Fruit fly (Drosophila melanogaster) whole organism, embryonic: ENCODE measurements around the gene Mob3.

Experiments used
- CG10267 ChIP-seq: fragments of 200-800 bp; sonication (Bioruptor generic); optimal IDR thresholded peaks from 2 replicates; lab custom pipeline; 2018; ENCODE audit warnings: missing biosample characterization, mild to moderate bottlenecking, missing genetic modification characterization, moderate library complexity
- CG11695 ChIP-seq: fragments of 200-800 bp; sonication (Bioruptor generic); IDR thresholded peaks from 3 replicates; pipeline ENCODE4 v1.3.6; 2022; ENCODE audit warnings: missing biosample characterization, missing genetic modification characterization
- CG12659 ChIP-seq: fragments of 200-800 bp; sonication (Bioruptor generic); optimal IDR thresholded peaks from 3 replicates; lab custom pipeline; 2017; ENCODE audit warnings: mild to moderate bottlenecking, missing biosample characterization, missing genetic modification reagents, missing genetic modification characterization
- CG13123 ChIP-seq: fragments of 200-800 bp; sonication (Bioruptor generic); optimal IDR thresholded peaks from 2 replicates; lab custom pipeline; 2016; ENCODE audit warnings: missing biosample characterization, missing genetic modification characterization
- CG17186 ChIP-seq: fragments of 200-800 bp; sonication (Bioruptor generic); optimal IDR thresholded peaks from 3 replicates; lab custom pipeline; 2017; ENCODE audit warnings: missing biosample characterization, missing genetic modification reagents, missing genetic modification characterization
- CG17361 ChIP-seq: fragments of 200-800 bp; sonication (Bioruptor generic); IDR thresholded peaks from 3 replicates; pipeline ENCODE4 v1.3.6; 2022; ENCODE audit warnings: missing biosample characterization, missing genetic modification characterization
- CG18011 ChIP-seq: fragments of 200-800 bp; sonication (Bioruptor generic); optimal IDR thresholded peaks from 2 replicates; lab custom pipeline; 2017; ENCODE audit warnings: missing biosample characterization, missing genetic modification characterization, mild to moderate bottlenecking, moderate library complexity, missing genotype
- CG18599 ChIP-seq: fragments of 200-800 bp; sonication (Bioruptor generic); optimal IDR thresholded peaks from 3 replicates; lab custom pipeline; 2017; ENCODE audit warnings: missing biosample characterization, missing genetic modification characterization, mild to moderate bottlenecking, moderate library complexity, missing genetic modification reagents
- CG2129 ChIP-seq: fragments of 200-800 bp; sonication (Bioruptor generic); IDR thresholded peaks from 2 replicates; pipeline ENCODE4 v1.3.6; 2022; ENCODE audit warnings: missing biosample characterization, missing genetic modification characterization; ENCODE audit not compliant: partially characterized antibody
- CG33213 ChIP-seq: fragments of 200-800 bp; sonication (Bioruptor generic); optimal IDR thresholded peaks from 3 replicates; lab custom pipeline; 2016; ENCODE audit warnings: missing biosample characterization, missing genetic modification characterization
- CG34376 ChIP-seq: fragments of 200-800 bp; sonication (Bioruptor generic); optimal IDR thresholded peaks from 2 replicates; lab custom pipeline; 2018; ENCODE audit warnings: missing biosample characterization, mild to moderate bottlenecking, missing genetic modification characterization
- CG3726 ChIP-seq: fragments of 200-800 bp; sonication (Bioruptor generic); IDR thresholded peaks from 3 replicates; pipeline ENCODE4, ENCODE4 v1.3.6; 2022; ENCODE audit warnings: missing biosample characterization, missing genetic modification characterization
- CG4820 ChIP-seq: fragments of 200-800 bp; sonication (Bioruptor generic); optimal IDR thresholded peaks from 3 replicates; lab custom pipeline; 2016; ENCODE audit warnings: missing biosample characterization, missing genetic modification characterization
- CG8089 ChIP-seq: fragments of 200-800 bp; sonication (Bioruptor generic); optimal IDR thresholded peaks from 3 replicates; lab custom pipeline; 2016; ENCODE audit warnings: missing biosample characterization, missing genetic modification characterization
- CG8765 ChIP-seq: fragments of 200-800 bp; sonication (Bioruptor generic); IDR thresholded peaks from 2 replicates; pipeline ENCODE4 v1.3.6; 2022; ENCODE audit warnings: missing biosample characterization, missing genetic modification characterization
- CG8944 ChIP-seq: fragments of 200-800 bp; sonication (Bioruptor generic); optimal IDR thresholded peaks from 3 replicates; lab custom pipeline; 2016; ENCODE audit warnings: missing biosample characterization, missing genetic modification characterization
- D ChIP-seq, 2 experiments: fragments of 200-800 bp in 1 of 2; fragments of >200 bp in 1 of 2; sonication (Bioruptor generic) in 1 of 2; optimal IDR thresholded peaks; 2 replicates in 1 of 2; 3 replicates in 1 of 2; lab custom pipeline; 2017; ENCODE audit warnings: mild to moderate bottlenecking in 1 of 2, missing biosample characterization in 1 of 2, missing genetic modification characterization in 1 of 2, missing genetic modification reagents in 1 of 2
- Hand ChIP-seq: fragments of 200-800 bp; sonication (Bioruptor generic); optimal IDR thresholded peaks from 2 replicates; lab custom pipeline; 2017; ENCODE audit warnings: mild to moderate bottlenecking, missing biosample characterization, missing genetic modification reagents, missing genetic modification characterization
- Hmr ChIP-seq: fragments of 200-800 bp; sonication (Bioruptor generic); optimal IDR thresholded peaks from 3 replicates; lab custom pipeline; 2017; ENCODE audit warnings: mild to moderate bottlenecking, missing biosample characterization, missing genetic modification reagents, missing genetic modification characterization
- Hsf ChIP-seq: fragments of 200-800 bp; sonication (Bioruptor generic); optimal IDR thresholded peaks from 3 replicates; lab custom pipeline; 2016; ENCODE audit warnings: missing biosample characterization, missing genetic modification characterization
- NFAT ChIP-seq: fragments of 200-800 bp; sonication (Bioruptor generic); IDR thresholded peaks from 2 replicates; pipeline ENCODE4 v1.3.6; 2022; ENCODE audit warnings: missing biosample characterization, missing genetic modification characterization
- Nf-YC ChIP-seq: fragments of 200-800 bp; optimal IDR thresholded peaks from 3 replicates; lab custom pipeline; 2019; ENCODE audit warnings: missing biosample characterization, mild to moderate bottlenecking, missing genetic modification characterization, moderate library complexity
- PHDP ChIP-seq: fragments of 200-800 bp; sonication (Bioruptor generic); optimal IDR thresholded peaks from 3 replicates; lab custom pipeline; 2018; ENCODE audit warnings: missing biosample characterization, mild to moderate bottlenecking, missing genetic modification characterization, moderate library complexity
- Ptx1 ChIP-seq: fragments of 200-800 bp; sonication (Bioruptor generic); IDR thresholded peaks from 2 replicates; pipeline ENCODE4 v1.3.6; 2022; ENCODE audit warnings: missing biosample characterization, missing genetic modification characterization
- Scr ChIP-seq: fragments of 200-800 bp; sonication (Bioruptor generic); IDR thresholded peaks from 2 replicates; pipeline ENCODE4 v1.3.6; 2022; ENCODE audit warnings: missing biosample characterization, missing genetic modification characterization; ENCODE audit not compliant: partially characterized antibody
- Sox100B ChIP-seq: fragments of 200-800 bp; sonication (Bioruptor generic); optimal IDR thresholded peaks from 3 replicates; lab custom pipeline; 2018; ENCODE audit warnings: missing biosample characterization, mild to moderate bottlenecking, missing genetic modification characterization
- Sox102F ChIP-seq: fragments of 200-800 bp; sonication (Bioruptor generic); optimal IDR thresholded peaks from 2 replicates; lab custom pipeline; 2018; ENCODE audit warnings: missing biosample characterization, mild to moderate bottlenecking, missing genetic modification characterization, moderate library complexity
- Xrp1 ChIP-seq: fragments of 200-800 bp; sonication (Bioruptor generic); IDR thresholded peaks from 2 replicates; pipeline ENCODE4 v1.3.6; 2022; ENCODE audit warnings: missing biosample characterization, missing genetic modification characterization
- ash1 ChIP-seq: fragments of 200-800 bp; sonication (Bioruptor generic); optimal IDR thresholded peaks from 2 replicates; lab custom pipeline; 2018; ENCODE audit warnings: missing biosample characterization, mild to moderate bottlenecking, missing genetic modification characterization
- da ChIP-seq: fragments of 200-800 bp; sonication (Bioruptor generic); optimal IDR thresholded peaks from 2 replicates; lab custom pipeline; 2016; ENCODE audit warnings: missing biosample characterization, missing genetic modification characterization
- disco-r ChIP-seq: fragments of 200-800 bp; sonication (Bioruptor generic); optimal IDR thresholded peaks from 2 replicates; lab custom pipeline; 2016; ENCODE audit warnings: missing biosample characterization, missing genetic modification characterization
- dmrt11E ChIP-seq: fragments of 200-800 bp; sonication (Bioruptor generic); optimal IDR thresholded peaks from 3 replicates; lab custom pipeline; 2018; ENCODE audit warnings: missing biosample characterization, mild to moderate bottlenecking, missing genetic modification characterization, moderate library complexity
- fd64A ChIP-seq: fragments of 200-800 bp; sonication (Bioruptor generic); optimal IDR thresholded peaks from 3 replicates; lab custom pipeline; 2018; ENCODE audit warnings: missing biosample characterization, mild to moderate bottlenecking, missing genetic modification characterization
- fd96Cb ChIP-seq: fragments of 200-800 bp; sonication (Bioruptor generic); optimal IDR thresholded peaks from 2 replicates; lab custom pipeline; 2018; ENCODE audit warnings: missing biosample characterization, mild to moderate bottlenecking, missing genetic modification characterization, moderate library complexity
- hbn ChIP-seq: fragments of 200-800 bp; sonication (Bioruptor generic); IDR thresholded peaks from 2 replicates; pipeline ENCODE4 v1.3.6; 2022; ENCODE audit warnings: missing biosample characterization, missing genetic modification characterization; ENCODE audit not compliant: partially characterized antibody
- insv ChIP-seq, 2 experiments: fragments of 200-800 bp; sonication (Bioruptor generic); optimal IDR thresholded peaks; 3 replicates each; lab custom pipeline; 2016 to 2018; ENCODE audit warnings: missing biosample characterization in 2 of 2, missing genetic modification characterization in 2 of 2
- jumu ChIP-seq: fragments of 200-800 bp; sonication (Bioruptor generic); optimal IDR thresholded peaks from 3 replicates; lab custom pipeline; 2016; ENCODE audit warnings: missing biosample characterization, missing genetic modification characterization
- maf-S ChIP-seq: fragments of 200-800 bp; sonication (Bioruptor generic); optimal IDR thresholded peaks from 2 replicates; lab custom pipeline; 2016; ENCODE audit warnings: missing biosample characterization, missing genetic modification characterization
- odd ChIP-seq: fragments of 200-800 bp; sonication (Bioruptor generic); optimal IDR thresholded peaks from 2 replicates; lab custom pipeline; 2017; ENCODE audit warnings: missing biosample characterization, mild to moderate bottlenecking, missing genetic modification characterization
- otp ChIP-seq: fragments of 200-800 bp; sonication (Bioruptor generic); IDR thresholded peaks from 3 replicates; pipeline ENCODE4, ENCODE4 v1.3.6; 2022; ENCODE audit warnings: missing biosample characterization, missing genetic modification characterization
- prd ChIP-seq, 3 experiments: fragments of >200 bp in 2 of 3; fragments of 200-800 bp in 1 of 3; sonication (Bioruptor generic) in 1 of 3; optimal IDR thresholded peaks in 2 of 3; IDR thresholded peaks in 1 of 3; 2 replicates in 2 of 3; 3 replicates in 1 of 3; pipeline versions ENCODE4 v1.3.6 to Lab custom; 2017 to 2022; ENCODE audit warnings: missing biosample characterization in 1 of 3, missing genetic modification characterization in 1 of 3
- pros ChIP-seq: fragments of 200-800 bp; sonication (Bioruptor generic); optimal IDR thresholded peaks from 3 replicates; lab custom pipeline; 2019; ENCODE audit warnings: missing biosample characterization, mild to moderate bottlenecking, missing genetic modification characterization, moderate library complexity
- run ChIP-seq: fragments of 200-800 bp; sonication (Bioruptor generic); optimal IDR thresholded peaks from 3 replicates; lab custom pipeline; 2018; ENCODE audit warnings: missing biosample characterization, mild to moderate bottlenecking, missing genetic modification characterization
- ssp ChIP-seq: fragments of 200-800 bp; sonication (Bioruptor generic); IDR thresholded peaks from 2 replicates; pipeline ENCODE4 v1.3.6; 2022; ENCODE audit warnings: missing biosample characterization, missing genetic modification characterization
- sug ChIP-seq: fragments of 200-800 bp; optimal IDR thresholded peaks from 2 replicates; lab custom pipeline; 2019; ENCODE audit warnings: missing biosample characterization, mild to moderate bottlenecking, missing genetic modification characterization, moderate library complexity
- tgo ChIP-seq: fragments of 200-800 bp; sonication (Bioruptor generic); IDR thresholded peaks from 3 replicates; pipeline ENCODE4 v1.3.6; 2022; ENCODE audit warnings: missing biosample characterization, missing genetic modification characterization
- ttk ChIP-seq: fragments of 200-800 bp; sonication (Bioruptor generic); IDR thresholded peaks from 2 replicates; pipeline ENCODE4 v2.1.2; 2022; ENCODE audit warnings: missing biosample characterization, missing genetic modification characterization
- zen2 ChIP-seq: fragments of 200-800 bp; sonication (Bioruptor generic); IDR thresholded peaks from 3 replicates; pipeline ENCODE4 v1.3.6; 2022; ENCODE audit warnings: missing biosample characterization, missing genetic modification characterization; ENCODE audit not compliant: partially characterized antibody

Mob3 gene

dm6 chr2L:10226724-10227407 lies 38.3 kb upstream of the Mob3 start, which contains the start of gene CG5708 (continued):
- TF ChIP-seq PHDP (tag; lab: Kevin White, UChicago) (no peak), CG17361 (GFP tag; lab: Robert Waterston, UW) (peak; percentile 66; the same call in 2 of the 3 replicates), CG2129 (GFP tag; lab: Robert Waterston, UW) (no peak), CG18599 (GFP tag; lab: Kevin White, UChicago) (no peak), odd (GFP tag; lab: Kevin White, UChicago) (no peak), CG13123 (no peak), CG11695 (GFP tag; lab: Robert Waterston, UW) (no peak), zen2 (GFP tag; lab: Robert Waterston, UW) (no peak), dmrt11E (tag; lab: Kevin White, UChicago) (no peak), pros (GFP tag; lab: Kevin White, UChicago) (no peak), CG8765 (GFP tag; lab: Robert Waterston, UW) (no peak), Ptx1 (GFP tag; lab: Robert Waterston, UW) (no peak), CG17186 (no peak), D (optimal IDR thresholded peaks at IDR 0.05; lab: Kevin White, UChicago) (no peak), D (GFP tag; optimal IDR thresholded peaks at IDR 0.05; lab: Kevin White, UChicago) (no peak), otp (GFP tag; lab: Robert Waterston, UW) (no peak), tgo (GFP tag; lab: Robert Waterston, UW) (no peak), fd96Cb (tag; lab: Kevin White, UChicago) (no peak), disco-r (GFP tag; lab: Kevin White, UChicago) (no peak), hbn (GFP tag; lab: Robert Waterston, UW) (peak; percentile 30; the same call in 1 of the 2 replicates), CG12659 (peak; percentile 70), CG33213 (GFP tag; lab: Kevin White, UChicago) (no peak), CG10267 (tag; lab: Kevin White, UChicago) (peak; percentile 25), fd64A (no peak), Scr (GFP tag; lab: Robert Waterston, UW) (peak; percentile 59), sug (peak; percentile 15), CG8944 (GFP tag; lab: Kevin White, UChicago) (no peak), da (no peak), maf-S (no peak), Sox102F (GFP tag; lab: Kevin White, UChicago) (no peak), CG3726 (GFP tag; lab: Robert Waterston, UW) (no peak), ash1 (GFP tag; lab: Kevin White, UChicago) (no peak), Hand (GFP tag; lab: Kevin White, UChicago) (no peak), CG18011 (GFP tag; lab: Kevin White, UChicago) (no peak), prd (optimal IDR thresholded peaks at IDR 0.05; lab: Kevin White, UChicago) (no peak), prd (GFP tag; IDR thresholded peaks at IDR 0.05; lab: Robert Waterston, UW) (0 out of 3 replicates have a peak, but pooled peaks have one; percentile 20), Xrp1 (GFP tag; lab: Robert Waterston, UW) (no peak), CG8089 (GFP tag; lab: Kevin White, UChicago) (no peak), ssp (GFP tag; lab: Robert Waterston, UW) (peak; percentile 87), Hsf (GFP tag; lab: Kevin White, UChicago) (peak; percentile 1), CG4820 (GFP tag; lab: Kevin White, UChicago) (no peak), Hmr (GFP tag; lab: Kevin White, UChicago) (no peak), Nf-YC (tag; lab: Kevin White, UChicago) (peak; percentile 47), NFAT (GFP tag; lab: Robert Waterston, UW) (no peak), run (no peak), CG34376 (GFP tag; lab: Kevin White, UChicago) (no peak), insv (GFP tag; optimal IDR thresholded peaks at IDR 0.05; lab: Kevin White, UChicago) (no peak), ttk (no peak), Sox100B (GFP tag; lab: Kevin White, UChicago) (peak; percentile 24), jumu (GFP tag; lab: Kevin White, UChicago) (no peak)
